Worm (Caenorhabditis elegans) whole organism, L2 larva: Measurements from ENCODE around the gene F07C6.3.

Experiments
- aly-2 ChIP-seq: fragments of 150-350 bp; optimal IDR thresholded peaks from 2 replicates; lab custom pipeline; 2014; ENCODE audit warnings: missing biosample characterization, missing genetic modification characterization
- blmp-1 ChIP-seq: sonication (generic microtip); optimal IDR thresholded peaks from 2 replicates; lab custom pipeline; 2017; ENCODE audit warnings: missing genetic modification characterization, mild to moderate bottlenecking, missing compliant biosample characterization, antibody characterized with exemption, moderate library complexity; ENCODE audit not compliant: insufficient read depth
- egl-27 ChIP-seq: sonication (generic microtip); optimal IDR thresholded peaks from 3 replicates; lab custom pipeline; 2017; ENCODE audit warnings: missing biosample characterization, missing genetic modification reagents, missing genetic modification characterization
- fos-1 ChIP-seq: fragments of 150-350 bp; optimal IDR thresholded peaks from 2 replicates; lab custom pipeline; 2014; ENCODE audit warnings: missing biosample characterization, missing genetic modification characterization
- gmeb-1 ChIP-seq: fragments of 150-350 bp; optimal IDR thresholded peaks from 2 replicates; lab custom pipeline; 2014; ENCODE audit warnings: missing biosample characterization, missing genetic modification characterization
- mab-5 ChIP-seq: fragments of 150-350 bp; optimal IDR thresholded peaks from 2 replicates; lab custom pipeline; 2014; ENCODE audit warnings: missing biosample characterization, missing genetic modification characterization
- nhr-11 ChIP-seq: fragments of 150-350 bp; optimal IDR thresholded peaks from 2 replicates; lab custom pipeline; 2014; ENCODE audit warnings: missing biosample characterization, missing genetic modification characterization
- nhr-23 ChIP-seq: fragments of 150-350 bp; optimal IDR thresholded peaks from 2 replicates; lab custom pipeline; 2014; ENCODE audit warnings: missing biosample characterization, missing genetic modification reagents, missing genetic modification characterization
- nhr-6 ChIP-seq: fragments of 150-350 bp; optimal IDR thresholded peaks from 2 replicates; lab custom pipeline; 2014; ENCODE audit warnings: missing biosample characterization, missing genetic modification characterization
- sem-4 ChIP-seq: fragments of 150-350 bp; optimal IDR thresholded peaks from 2 replicates; lab custom pipeline; 2014; ENCODE audit warnings: missing biosample characterization, missing genetic modification reagents, missing genetic modification characterization
- unc-39 ChIP-seq: fragments of 150-350 bp; optimal IDR thresholded peaks from 2 replicates; lab custom pipeline; 2014; ENCODE audit warnings: missing biosample characterization, missing genetic modification characterization
- unc-55 ChIP-seq: fragments of 150-350 bp; sonication (generic microtip); optimal IDR thresholded peaks from 3 replicates; lab custom pipeline; 2014; ENCODE audit warnings: missing biosample characterization, missing genetic modification reagents, missing genetic modification characterization
- ztf-4 ChIP-seq: fragments of 150-350 bp; optimal IDR thresholded peaks from 2 replicates; lab custom pipeline; 2014; ENCODE audit warnings: missing biosample characterization, missing genetic modification characterization

- TF ChIP-seq unc-39 (tag; lab: Kevin White, UChicago) (no peak), egl-27 (tag; lab: Kevin White, UChicago) (no peak), nhr-11 (tag; lab: Kevin White, UChicago) (no peak), unc-55 (GFP tag; lab: Kevin White, UChicago) (no peak), ztf-4 (tag; lab: Kevin White, UChicago) (no peak), fos-1 (tag; lab: Kevin White, UChicago) (no peak), sem-4 (tag; lab: Kevin White, UChicago) (no peak), mab-5 (tag; lab: Kevin White, UChicago) (no peak), aly-2 (tag; lab: Kevin White, UChicago) (no peak), gmeb-1 (tag; lab: Kevin White, UChicago) (no peak), blmp-1 (no peak), nhr-23 (no peak), nhr-6 (tag; lab: Kevin White, UChicago) (no peak)
These were observed 7.1 kb upstream of the F07C6.3 start for ce11 chrIV:12781804-12782449.
